Worm (Caenorhabditis elegans): ENCODE results near the gene mrpl-39.
A peak's percentile ranks its signal among the peaks of the same experiment; 100 is the strongest.

mrpl-39 gene

ce11 chrV:1821287-1821686 lies at the start of gene mrpl-39, which contains the start of gene gly-7:
mrpl-39 (plus strand) TSS chrV:1821579.
gly-7 (minus strand) TSS chrV:1821323.
- TF ChIP-seq zip-4 (GFP tag; optimal IDR thresholded peaks at IDR 0.05) (no peak), ama-1 (optimal IDR thresholded peaks at IDR 0.05) (no peak), lin-35 (GFP tag; optimal IDR thresholded peaks at IDR 0.05) (peak; percentile 15 to 52), xbp-1 (tag; optimal IDR thresholded peaks at IDR 0.05) (peak; percentile 28), snpc-4 (tag; optimal IDR thresholded peaks at IDR 0.05) (no peak), ztf-4 (tag; optimal IDR thresholded peaks at IDR 0.05) (no peak), ceh-90 (tag; optimal IDR thresholded peaks at IDR 0.05) (no peak), ceh-82 (tag; optimal IDR thresholded peaks at IDR 0.05) (peak in 1 of 3 experiments; percentile 27), ceh-8 (GFP tag; optimal IDR thresholded peaks at IDR 0.05) (no peak), isw-1 (GFP tag; IDR thresholded peaks at IDR 0.05) (no peak), Y116A8C.19 (tag; optimal IDR thresholded peaks at IDR 0.05; ENCODE audit: borderline replicate concordance) (no peak), nhr-11 (tag; optimal IDR thresholded peaks at IDR 0.05) (no peak), unc-30 (tag; optimal IDR thresholded peaks at IDR 0.05) (no peak), lin-13 (GFP tag; optimal IDR thresholded peaks at IDR 0.05) (no peak), mab-9 (GFP tag; IDR thresholded peaks at IDR 0.05) (no peak), unc-98 (GFP tag; IDR thresholded peaks at IDR 0.05) (no peak), nhr-90 (tag; optimal IDR thresholded peaks at IDR 0.05; ENCODE audit: poor library complexity) (peak; percentile 2), blmp-1 (tag; optimal IDR thresholded peaks at IDR 0.05) (no peak), sup-37 (GFP tag; optimal IDR thresholded peaks at IDR 0.05) (no peak), jun-1 (tag; optimal IDR thresholded peaks at IDR 0.05) (no peak), zag-1 (tag; optimal IDR thresholded peaks at IDR 0.05) (no peak), lin-39 (tag; optimal IDR thresholded peaks at IDR 0.05) (no peak), lir-3 (tag; optimal IDR thresholded peaks at IDR 0.05; ENCODE audit: poor library complexity) (no peak), elt-2 (tag; optimal IDR thresholded peaks at IDR 0.05) (no peak), tbx-2 (tag; optimal IDR thresholded peaks at IDR 0.05) (peak; percentile 32), ets-5 (GFP tag; IDR thresholded peaks at IDR 0.05) (no peak), dsc-1 (tag; optimal IDR thresholded peaks at IDR 0.05) (peak; percentile 21), grh-1 (GFP tag; IDR thresholded peaks at IDR 0.05) (no peak), rnt-1 (tag; optimal IDR thresholded peaks at IDR 0.05) (peak; percentile 53), C16A3.4 (tag; optimal IDR thresholded peaks at IDR 0.05) (peak; percentile 11), ces-1 (GFP tag; optimal IDR thresholded peaks at IDR 0.05) (no peak), nhr-76 (tag; optimal IDR thresholded peaks at IDR 0.05) (no peak), pax-3 (tag; optimal IDR thresholded peaks at IDR 0.05) (no peak), fkh-10 (GFP tag; optimal IDR thresholded peaks at IDR 0.05) (no peak), irx-1 (tag; optimal IDR thresholded peaks at IDR 0.05) (no peak), egl-13 (tag; optimal IDR thresholded peaks at IDR 0.05) (no peak), skn-1 (tag; optimal IDR thresholded peaks at IDR 0.05) (peak; percentile 34), egl-27 (tag; optimal IDR thresholded peaks at IDR 0.05) (no peak), elt-3 (tag; optimal IDR thresholded peaks at IDR 0.05) (no peak), nhr-77 (tag; optimal IDR thresholded peaks at IDR 0.05) (no peak), F16B12.6 (tag; optimal IDR thresholded peaks at IDR 0.05) (no peak), sox-4 (tag; optimal IDR thresholded peaks at IDR 0.05) (no peak), efl-3 (GFP tag; optimal IDR thresholded peaks at IDR 0.05) (no peak), pag-3 (tag; optimal IDR thresholded peaks at IDR 0.05; ENCODE audit: borderline replicate concordance, insufficient read depth) (no peak), hpl-2 (GFP tag; optimal IDR thresholded peaks at IDR 0.05) (no peak), nhr-20 (tag; optimal IDR thresholded peaks at IDR 0.05) (peak; percentile 30), alr-1 (tag; optimal IDR thresholded peaks at IDR 0.05; ENCODE audit: borderline replicate concordance) (no peak), lsy-2 (tag; optimal IDR thresholded peaks at IDR 0.05) (peak in 1 of 2 experiments; percentile 27), nhr-47 (tag; optimal IDR thresholded peaks at IDR 0.05) (peak; percentile 33), ztf-11 (tag; optimal IDR thresholded peaks at IDR 0.05) (no peak), efl-1 (optimal IDR thresholded peaks at IDR 0.05) (peak; percentile 21 to 52), efl-1 (GFP tag; optimal IDR thresholded peaks at IDR 0.05 in 1 of 2) (peak; percentile 45 to 93), snu-23 (GFP tag; optimal IDR thresholded peaks at IDR 0.05) (peak; percentile 48), mef-2 (tag; optimal IDR thresholded peaks at IDR 0.05) (no peak)
